Worm (Caenorhabditis elegans): ENCODE results near the gene ceh-84.
"Not testable (repeated sequence)": the region's sequence is repeated elsewhere in the genome, so short reads cannot be mapped to it uniquely, and the experiment has no call there.

The ceh-84 gene

DNA sequence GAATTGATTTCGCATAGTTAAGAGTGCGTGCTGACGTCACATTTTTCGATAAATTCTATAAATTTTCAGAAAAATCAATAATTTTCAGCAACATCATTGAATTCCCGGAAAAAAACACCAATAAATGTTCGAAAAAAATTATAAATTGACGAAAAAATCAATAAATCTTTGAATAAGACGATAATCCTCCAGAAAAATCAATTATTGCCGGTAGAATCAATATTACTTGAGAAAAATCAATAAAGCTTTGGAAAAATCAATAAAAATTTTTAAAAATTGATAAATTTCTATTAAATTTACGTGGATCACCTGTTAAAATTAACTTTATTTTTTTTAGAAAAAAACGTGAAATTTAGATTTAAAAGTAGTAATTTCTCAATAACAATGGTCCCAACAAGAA is 13.2 kb upstream of the ceh-84 start:
- TF ChIP-seq elt-1 (tag; optimal IDR thresholded peaks at IDR 0.05), result no peak
- peak; percentile 76 for TF ChIP-seq ceh-28 (tag; optimal IDR thresholded peaks at IDR 0.05)

DNA sequence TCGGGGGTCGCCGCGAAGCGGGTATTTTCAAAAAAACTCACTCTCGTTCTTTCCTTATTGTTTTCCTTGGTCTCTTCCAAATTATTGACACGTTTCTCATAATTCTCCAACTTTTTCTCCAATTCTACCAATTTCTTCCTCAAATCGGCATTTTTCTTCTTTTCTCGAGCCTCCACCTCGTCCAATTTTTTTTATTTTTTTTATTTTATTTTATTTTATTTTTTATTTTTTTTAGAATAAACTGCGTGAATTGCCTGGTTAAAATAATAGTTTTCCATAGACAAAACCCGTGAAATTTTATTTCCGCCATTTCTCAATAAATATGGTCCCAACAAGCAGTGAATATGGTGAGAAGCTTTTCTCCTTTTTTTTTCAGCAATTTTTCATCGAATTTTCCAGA is 12.1 kb upstream of the ceh-84 start, which contains the start of gene F59H6.15:
Gene F59H6.15 (plus strand): TSS at position 301 of the 400 bp plus-strand sequence.
- TF ChIP-seq snpc-4 (tag; optimal IDR thresholded peaks at IDR 0.05) (no peak), ama-1 (optimal IDR thresholded peaks at IDR 0.05) (no peak), mdl-1 (tag; optimal IDR thresholded peaks at IDR 0.05) (no peak)

DNA sequence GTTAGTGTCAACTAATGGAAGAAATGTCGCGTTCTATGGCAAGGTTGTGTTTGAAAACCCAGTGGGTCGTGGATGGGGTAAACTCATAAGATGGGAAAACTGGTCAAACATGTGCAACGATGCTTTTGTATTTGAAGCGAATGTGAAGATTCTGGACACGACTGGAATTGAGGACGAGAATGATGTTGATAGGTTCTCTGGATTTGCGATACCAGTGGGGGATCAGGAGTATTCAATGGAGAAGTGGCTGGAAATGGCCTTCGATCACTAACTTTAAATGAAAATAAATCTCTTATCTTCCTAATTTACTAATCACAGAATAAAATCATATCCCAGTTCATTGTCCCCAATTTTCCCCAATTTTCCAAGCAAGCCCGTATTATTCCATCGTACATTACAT is 10.6 kb upstream of the ceh-84 start:
- no peak for TF ChIP-seq egl-27 (tag; optimal IDR thresholded peaks at IDR 0.05)
- TF ChIP-seq unc-39 (tag; optimal IDR thresholded peaks at IDR 0.05), result no peak
- no peak for TF ChIP-seq ceh-82 (tag; optimal IDR thresholded peaks at IDR 0.05)

DNA sequence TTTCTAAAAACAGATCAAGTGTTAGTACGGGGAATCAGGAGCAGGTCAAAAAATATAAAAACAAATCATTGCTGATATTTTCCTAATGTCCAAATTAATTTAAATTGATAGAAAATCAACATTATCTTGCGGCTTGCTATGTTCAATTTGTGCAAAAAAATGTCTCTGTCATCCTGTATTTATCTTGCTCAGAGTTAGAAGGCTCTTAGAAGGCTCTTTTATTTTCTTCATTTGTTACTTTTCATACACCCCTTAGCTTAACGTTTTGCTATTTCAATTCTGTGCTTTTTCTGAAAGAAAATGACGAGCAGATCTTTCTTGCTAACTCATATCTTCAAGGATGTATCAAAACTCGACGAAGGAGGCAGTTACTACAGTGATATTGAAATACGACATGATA is 2.1 kb downstream of the ceh-84 start, which contains the start of gene math-19:
Gene math-19 (plus strand): TSS at position 301 of the 400 bp plus-strand sequence.
- not testable (repeated sequence) for TF ChIP-seq nhr-28, pqm-1, pha-4 (tag; optimal IDR thresholded peaks at IDR 0.05)

DNA sequence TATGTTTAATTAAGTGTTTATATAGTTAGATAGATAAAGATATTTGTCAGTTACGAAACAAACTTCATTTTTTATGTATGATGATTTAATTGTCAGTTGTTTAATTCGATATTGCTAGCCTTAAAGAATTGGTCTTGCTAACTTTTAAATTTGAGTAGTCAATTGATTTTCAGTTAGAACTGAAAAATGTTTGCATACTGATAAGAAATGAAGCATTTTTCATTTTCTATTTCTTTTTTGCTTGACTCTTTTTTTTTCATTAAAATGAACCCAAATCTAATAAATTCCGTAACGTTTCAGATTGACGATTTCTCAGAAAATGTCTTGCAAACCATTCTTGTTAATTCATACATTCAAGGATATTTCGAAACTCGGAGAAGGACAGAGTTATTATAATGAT is 4.4 kb downstream of the ceh-84 start, which contains the start of gene math-20:
Gene math-20 (plus strand): TSS at position 301 of the 400 bp plus-strand sequence.
- TF ChIP-seq unc-39 (tag; optimal IDR thresholded peaks at IDR 0.05), result no peak
- TF ChIP-seq ztf-4 (tag; optimal IDR thresholded peaks at IDR 0.05), result no peak
- TF ChIP-seq zag-1 (tag; optimal IDR thresholded peaks at IDR 0.05), result no peak
- no peak for TF ChIP-seq ceh-16 (tag; optimal IDR thresholded peaks at IDR 0.05)
- no peak for TF ChIP-seq nfya-1 (tag; optimal IDR thresholded peaks at IDR 0.05; ENCODE audit: insufficient read depth)
- no peak for TF ChIP-seq fkh-10 (GFP tag; optimal IDR thresholded peaks at IDR 0.05)
- no peak for TF ChIP-seq ztf-11 (tag; optimal IDR thresholded peaks at IDR 0.05)
- no peak for TF ChIP-seq eor-1 (tag; optimal IDR thresholded peaks at IDR 0.05)
- no peak for TF ChIP-seq unc-62 (GFP tag; optimal IDR thresholded peaks at IDR 0.05)
- TF ChIP-seq aly-2 (tag; optimal IDR thresholded peaks at IDR 0.05), result no peak
- no peak for TF ChIP-seq mdl-1 (tag; optimal IDR thresholded peaks at IDR 0.05)
- TF ChIP-seq pqm-1 (tag; optimal IDR thresholded peaks at IDR 0.05), result no peak
- no peak for TF ChIP-seq ZK546.5 (tag; optimal IDR thresholded peaks at IDR 0.05)
- TF ChIP-seq fos-1 (tag; optimal IDR thresholded peaks at IDR 0.05), result no peak
- TF ChIP-seq ceh-9 (tag; optimal IDR thresholded peaks at IDR 0.05), result no peak

DNA sequence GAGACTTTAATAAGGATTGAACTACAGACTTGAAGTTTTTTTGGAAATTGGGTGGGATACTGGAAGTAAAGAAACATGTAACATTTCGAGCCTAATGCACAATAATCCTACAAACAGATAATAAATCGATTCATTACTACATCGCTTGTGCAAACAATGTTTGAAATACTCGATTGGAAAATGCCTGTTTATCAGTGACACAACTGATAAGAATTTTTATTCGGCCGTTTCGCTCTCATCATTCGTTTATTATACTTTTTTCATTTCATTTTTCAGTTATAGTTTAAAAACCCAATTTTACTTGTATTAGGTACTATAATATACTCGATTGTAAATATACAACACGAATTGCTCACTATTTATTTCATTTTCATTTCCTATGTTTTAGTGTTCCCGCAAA is 4.9 kb downstream of the ceh-84 start:
- TF ChIP-seq pha-4 (tag; optimal IDR thresholded peaks at IDR 0.05) (peak; percentile 34), nhr-25 (tag; optimal IDR thresholded peaks at IDR 0.05) (no peak), ztf-11 (tag; optimal IDR thresholded peaks at IDR 0.05) (no peak), ceh-16 (tag; optimal IDR thresholded peaks at IDR 0.05) (no peak), ama-1 (optimal IDR thresholded peaks at IDR 0.05) (no peak), mml-1 (tag; optimal IDR thresholded peaks at IDR 0.05) (no peak), nhr-67 (tag; optimal IDR thresholded peaks at IDR 0.05) (no peak), ceh-9 (tag; optimal IDR thresholded peaks at IDR 0.05) (no peak), egl-5 (tag; optimal IDR thresholded peaks at IDR 0.05) (no peak), ZK546.5 (tag; optimal IDR thresholded peaks at IDR 0.05) (no peak), unc-39 (tag; optimal IDR thresholded peaks at IDR 0.05) (no peak), pqm-1 (tag; optimal IDR thresholded peaks at IDR 0.05) (peak; percentile 57), jun-1 (tag; optimal IDR thresholded peaks at IDR 0.05) (peak; percentile 8), fkh-2 (tag; optimal IDR thresholded peaks at IDR 0.05) (no peak), unc-62 (GFP tag; optimal IDR thresholded peaks at IDR 0.05) (no peak), elt-2 (tag; optimal IDR thresholded peaks at IDR 0.05) (peak; percentile 83), nhr-11 (tag; optimal IDR thresholded peaks at IDR 0.05) (peak; percentile 27), lin-15B (tag; optimal IDR thresholded peaks at IDR 0.05) (no peak), egl-27 (tag; optimal IDR thresholded peaks at IDR 0.05) (no peak)

DNA sequence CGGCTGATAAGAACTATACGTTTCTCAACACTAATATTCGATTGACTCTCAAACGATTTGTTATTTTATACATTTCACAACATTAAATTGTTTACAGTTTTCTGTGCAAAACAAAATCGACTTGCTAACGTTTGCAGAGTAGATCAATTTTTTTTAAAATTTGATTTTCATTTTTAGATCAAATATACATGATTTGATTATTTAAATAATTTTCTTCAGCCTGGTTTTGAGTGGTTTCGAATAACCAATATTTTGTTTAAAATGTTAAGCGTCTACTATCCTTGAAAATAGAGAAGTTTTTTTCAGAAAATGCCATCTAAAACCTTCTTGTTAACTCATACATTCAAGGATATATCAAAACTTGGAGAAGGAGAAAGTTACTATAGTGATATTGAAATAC is 6.9 kb downstream of the ceh-84 start, which contains the start of gene math-21:
Gene math-21 (plus strand): TSS at position 301 of the 400 bp plus-strand sequence.
- TF ChIP-seq fos-1 (tag; optimal IDR thresholded peaks at IDR 0.05), result no peak
- no peak for TF ChIP-seq mdl-1 (tag; optimal IDR thresholded peaks at IDR 0.05)
- TF ChIP-seq tbx-2 (tag; optimal IDR thresholded peaks at IDR 0.05), result no peak
- TF ChIP-seq eor-1 (tag; optimal IDR thresholded peaks at IDR 0.05), result no peak
- no peak for TF ChIP-seq ama-1 (optimal IDR thresholded peaks at IDR 0.05)
- TF ChIP-seq hmg-11 (tag; optimal IDR thresholded peaks at IDR 0.05), result no peak
- no peak for TF ChIP-seq egl-27 (tag; optimal IDR thresholded peaks at IDR 0.05)
- TF ChIP-seq ceh-16 (tag; optimal IDR thresholded peaks at IDR 0.05), result no peak
- no peak for TF ChIP-seq ceh-82 (tag; optimal IDR thresholded peaks at IDR 0.05)

Measured in whole organism, L3 larva.